2 worm cellular contexts compared by ENCODE assay signal in the genomic region with DNA sequence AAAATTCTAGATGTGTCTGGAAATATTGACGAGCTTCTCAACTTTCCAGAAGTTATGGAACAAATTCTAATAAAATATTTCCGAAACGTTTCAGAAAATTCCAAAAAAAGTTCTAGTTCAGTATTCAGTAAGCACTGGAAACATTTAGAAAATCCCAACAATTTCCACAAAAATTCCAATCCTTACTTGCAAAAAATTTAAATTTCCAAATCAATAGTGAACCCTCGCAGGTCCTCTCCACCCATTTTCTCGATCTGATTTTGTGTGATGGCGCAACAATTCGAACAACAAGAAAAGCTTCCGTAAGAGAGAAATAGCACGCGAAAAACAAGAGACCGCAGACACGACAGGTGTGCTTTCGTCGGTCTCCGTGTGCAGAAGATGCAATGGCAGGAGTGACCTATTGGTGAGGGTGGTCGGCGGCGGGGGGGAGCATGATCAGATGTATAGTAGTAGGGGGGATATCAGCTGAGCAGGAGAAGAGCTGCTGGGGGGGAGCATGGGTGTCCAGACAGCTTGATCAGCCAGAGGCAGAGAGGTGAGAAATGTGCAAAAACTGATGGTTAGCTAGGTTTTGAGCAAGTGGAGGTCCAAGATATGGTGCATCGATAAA.
A peak's percentile ranks its signal among the peaks of the same experiment; 100 is the strongest.
TF ChIP-seq lines count a peak whose summit lies in the region.

No protein-coding gene starts in this region.

TF ChIP-seq in whole organism, L1 larva, 84 proteins besides CTCF, POLR2A, EP300 and RAD21 (continued from another document):
- TF ChIP-seq nhr-20 (tag; optimal IDR thresholded peaks at IDR 0.05; lab: Kevin White, UChicago) (peak; percentile 10), grh-1 (GFP tag; IDR thresholded peaks at IDR 0.05; lab: Robert Waterston, UW) (no peak), unc-130 (tag; optimal IDR thresholded peaks at IDR 0.05; lab: Kevin White, UChicago) (peak; percentile 12), pag-3 (tag; optimal IDR thresholded peaks at IDR 0.05; lab: Kevin White, UChicago; ENCODE audit: borderline replicate concordance, insufficient read depth) (peak; percentile 94)

TF ChIP-seq in whole organism, mixed stage, embryonic, 35 proteins besides CTCF, POLR2A, EP300 and RAD21 (continued from another document):
- no peak for TF ChIP-seq zip-8 (tag; optimal IDR thresholded peaks at IDR 0.05; lab: Kevin White, UChicago)
- TF ChIP-seq elt-3 (tag; optimal IDR thresholded peaks at IDR 0.05; lab: Kevin White, UChicago), result no peak
- no peak for TF ChIP-seq bed-3 (GFP tag; optimal IDR thresholded peaks at IDR 0.05; lab: Kevin White, UChicago)
- TF ChIP-seq lsy-2 (tag; optimal IDR thresholded peaks at IDR 0.05; lab: Kevin White, UChicago), result no peak
- peak; percentile 80 for TF ChIP-seq lin-32 (GFP tag; optimal IDR thresholded peaks at IDR 0.05; lab: Kevin White, UChicago)
- no peak for TF ChIP-seq ztf-11 (tag; optimal IDR thresholded peaks at IDR 0.05; lab: Kevin White, UChicago)
- no peak for TF ChIP-seq ceh-39 (tag; optimal IDR thresholded peaks at IDR 0.05; lab: Kevin White, UChicago)
- no peak for TF ChIP-seq mab-5 (tag; optimal IDR thresholded peaks at IDR 0.05; lab: Kevin White, UChicago)
- TF ChIP-seq ham-2 (GFP tag; optimal IDR thresholded peaks at IDR 0.05; lab: Kevin White, UChicago), result no peak
- no peak for TF ChIP-seq mls-2 (tag; optimal IDR thresholded peaks at IDR 0.05; lab: Kevin White, UChicago)
- no peak for TF ChIP-seq ces-1 (GFP tag; optimal IDR thresholded peaks at IDR 0.05; lab: Kevin White, UChicago)
